Worm (Caenorhabditis elegans): ENCODE data around the gene ceh-27.

The ceh-27 gene

ce11 chrV:11664875-11665384 lies at the start of gene ceh-27:
TSS of gene ceh-27 (minus strand) at chrV:11665102.
- TF ChIP-seq him-1 (tag; optimal IDR thresholded peaks at IDR 0.05) (no peak), W03F9.2 (tag; optimal IDR thresholded peaks at IDR 0.05) (no peak), dao-5 (tag; optimal IDR thresholded peaks at IDR 0.05) (no peak)

ce11 chrV:11711751-11712150 lies 46.8 kb upstream of the ceh-27 start:
- TF ChIP-seq dao-5 (tag; optimal IDR thresholded peaks at IDR 0.05) (no peak), him-1 (tag; optimal IDR thresholded peaks at IDR 0.05) (no peak), W03F9.2 (tag; optimal IDR thresholded peaks at IDR 0.05) (no peak)

DNA sequence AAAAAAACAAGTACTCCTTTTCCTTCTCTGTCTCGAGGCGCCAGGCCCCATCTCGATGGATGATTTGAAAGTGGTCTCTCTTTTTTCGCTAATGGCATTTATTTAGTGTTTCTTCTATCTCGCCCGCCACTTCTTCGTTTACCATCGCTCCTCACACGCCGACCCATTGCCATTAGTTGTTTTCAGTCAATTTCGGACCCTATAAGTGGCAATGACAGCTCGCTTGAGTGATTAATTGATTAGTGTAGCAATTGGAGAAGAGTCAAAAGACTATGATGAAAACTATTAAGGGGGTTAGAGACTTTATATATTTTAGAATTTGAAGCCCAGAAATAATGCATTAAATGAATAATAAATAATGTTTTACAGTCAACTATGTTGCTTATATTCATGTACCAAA lies 41.5 kb upstream of the ceh-27 start:
- no peak for TF ChIP-seq W03F9.2 (tag; optimal IDR thresholded peaks at IDR 0.05)
- TF ChIP-seq him-1 (tag; optimal IDR thresholded peaks at IDR 0.05) = no peak
- TF ChIP-seq dao-5 (tag; optimal IDR thresholded peaks at IDR 0.05) = no peak

DNA sequence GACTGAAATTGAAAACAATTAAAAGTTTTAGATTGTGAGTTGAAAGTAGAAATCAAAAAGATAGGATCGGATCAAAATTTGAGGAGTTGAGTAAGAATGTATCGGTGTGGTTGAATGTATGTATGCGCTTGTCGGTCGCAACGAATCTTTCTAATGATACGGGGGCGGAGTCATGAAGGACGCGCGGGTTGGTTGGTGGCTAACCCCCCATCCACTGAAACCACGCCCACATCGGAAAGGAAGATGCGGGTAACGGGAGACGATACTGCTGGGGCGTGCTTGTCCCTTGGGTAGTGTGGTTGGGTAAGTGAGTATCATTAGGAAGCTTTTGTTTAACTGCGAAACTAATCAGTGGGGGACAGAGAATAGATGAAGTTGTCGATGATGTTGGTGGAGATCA lies 40.5 kb upstream of the ceh-27 start, which contains the start of gene ceh-32:
Gene ceh-32 (minus strand): TSS at position 2 of the 400 bp plus-strand sequence.
- TF ChIP-seq W03F9.2 (tag; optimal IDR thresholded peaks at IDR 0.05) = no peak
- no peak for TF ChIP-seq dao-5 (tag; optimal IDR thresholded peaks at IDR 0.05)
- TF ChIP-seq him-1 (tag; optimal IDR thresholded peaks at IDR 0.05) = no peak

ce11 chrV:11704658-11705057 lies 39.8 kb upstream of the ceh-27 start:
- no peak for TF ChIP-seq dao-5 (tag; optimal IDR thresholded peaks at IDR 0.05)
- no peak for TF ChIP-seq W03F9.2 (tag; optimal IDR thresholded peaks at IDR 0.05)

ce11 chrV:11697482-11697881 lies 32.6 kb upstream of the ceh-27 start:
- TF ChIP-seq him-1 (tag; optimal IDR thresholded peaks at IDR 0.05) = no peak
- no peak for TF ChIP-seq dao-5 (tag; optimal IDR thresholded peaks at IDR 0.05)
- no peak for TF ChIP-seq W03F9.2 (tag; optimal IDR thresholded peaks at IDR 0.05)

ce11 chrV:11695597-11695996 lies 30.7 kb upstream of the ceh-27 start, which contains the start of gene W05E10.5:
TSS of gene W05E10.5 (minus strand) at chrV:11695697.
- TF ChIP-seq him-1 (tag; optimal IDR thresholded peaks at IDR 0.05) (no peak), dao-5 (tag; optimal IDR thresholded peaks at IDR 0.05) (no peak)

DNA sequence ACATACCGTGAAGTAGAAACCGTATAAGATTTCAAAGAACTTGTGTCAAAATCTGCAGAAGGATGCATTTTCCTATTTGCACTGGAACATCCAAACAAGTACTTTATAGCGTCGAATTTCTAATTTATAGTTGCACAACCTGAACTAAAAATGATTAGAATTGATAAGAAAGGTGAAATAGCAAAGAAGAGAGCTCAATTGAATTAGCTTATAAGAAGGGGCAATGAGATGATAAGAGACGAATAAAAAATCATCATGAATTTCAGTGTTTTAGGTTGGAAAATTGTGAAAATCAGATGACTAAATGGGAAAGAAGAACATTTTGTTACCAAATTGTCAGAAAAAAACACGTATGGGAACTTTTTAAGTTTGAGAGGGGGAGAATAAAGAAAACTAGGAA lies 26.7 kb upstream of the ceh-27 start, which contains the start of gene W05E10.1:
Gene W05E10.1 (minus strand): TSS at position 139 of the 400 bp plus-strand sequence.
- TF ChIP-seq dao-5 (tag; optimal IDR thresholded peaks at IDR 0.05) (no peak), W03F9.2 (tag; optimal IDR thresholded peaks at IDR 0.05) (no peak), him-1 (tag; optimal IDR thresholded peaks at IDR 0.05) (no peak)

- no peak for TF ChIP-seq W03F9.2 (tag; optimal IDR thresholded peaks at IDR 0.05)
- no peak for TF ChIP-seq him-1 (tag; optimal IDR thresholded peaks at IDR 0.05)
- no peak for TF ChIP-seq dao-5 (tag; optimal IDR thresholded peaks at IDR 0.05)
Measured at ce11 chrV:11686877-11687276, 22.0 kb upstream of the ceh-27 start, which contains the start of gene W05E10.2. TSS of gene W05E10.2 (plus strand) at chrV:11687177.

DNA sequence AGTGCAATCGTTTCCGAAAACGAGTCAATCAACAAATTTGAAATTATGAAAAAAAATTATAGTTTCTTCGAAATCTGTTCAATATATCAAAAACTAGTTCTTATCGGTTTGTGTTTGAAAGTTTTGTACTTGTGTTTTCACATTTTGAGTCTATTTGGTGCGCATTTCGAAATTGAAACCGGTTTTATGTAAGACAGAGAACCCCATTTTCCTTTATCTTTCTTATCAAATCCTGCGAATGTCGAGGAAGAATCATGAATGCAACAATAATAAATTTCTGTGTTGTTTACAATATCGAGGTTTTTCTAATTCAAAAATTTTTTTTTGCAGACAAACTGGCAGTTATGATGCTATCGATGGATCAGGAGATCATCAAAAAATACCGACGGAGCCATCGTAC lies 18.0 kb upstream of the ceh-27 start:
- no peak for TF ChIP-seq dao-5 (tag; optimal IDR thresholded peaks at IDR 0.05)
- TF ChIP-seq W03F9.2 (tag; optimal IDR thresholded peaks at IDR 0.05) = no peak
- TF ChIP-seq him-1 (tag; optimal IDR thresholded peaks at IDR 0.05) = no peak

DNA sequence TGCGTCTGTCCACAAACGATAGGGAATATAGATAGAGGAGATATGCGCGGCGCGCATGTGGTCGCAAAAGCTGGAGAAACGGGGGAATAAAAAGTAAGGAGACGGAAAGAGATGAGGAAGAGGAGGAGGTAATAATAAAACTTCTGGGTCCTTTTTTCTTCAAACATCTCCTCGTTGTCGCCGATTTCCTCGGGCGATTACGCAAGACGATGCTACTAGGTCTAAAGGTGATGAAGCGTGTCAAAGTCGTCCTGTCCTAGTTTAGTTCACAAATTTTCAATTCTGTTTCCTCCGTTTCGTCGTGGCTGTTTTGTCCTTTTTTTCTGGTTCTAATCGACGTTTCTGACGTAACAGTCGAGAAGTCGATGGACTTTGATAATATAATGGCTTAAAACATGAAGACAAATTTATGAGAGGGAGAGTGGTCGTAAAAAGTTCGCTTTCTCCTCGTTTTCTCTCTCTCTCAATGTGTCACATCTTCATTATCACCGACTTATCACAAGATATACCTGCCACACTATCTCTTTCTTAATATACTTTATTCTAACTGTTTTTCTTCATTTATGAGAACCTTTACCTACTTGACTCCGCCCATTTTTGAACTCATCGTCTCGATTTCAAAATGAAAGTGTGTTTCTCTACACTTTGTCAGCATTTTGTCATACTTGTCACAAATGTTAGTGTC lies 15.8 kb upstream of the ceh-27 start:
- TF ChIP-seq him-1 (tag; optimal IDR thresholded peaks at IDR 0.05) = no peak
- no peak for TF ChIP-seq W03F9.2 (tag; optimal IDR thresholded peaks at IDR 0.05)
- no peak for TF ChIP-seq dao-5 (tag; optimal IDR thresholded peaks at IDR 0.05)

DNA sequence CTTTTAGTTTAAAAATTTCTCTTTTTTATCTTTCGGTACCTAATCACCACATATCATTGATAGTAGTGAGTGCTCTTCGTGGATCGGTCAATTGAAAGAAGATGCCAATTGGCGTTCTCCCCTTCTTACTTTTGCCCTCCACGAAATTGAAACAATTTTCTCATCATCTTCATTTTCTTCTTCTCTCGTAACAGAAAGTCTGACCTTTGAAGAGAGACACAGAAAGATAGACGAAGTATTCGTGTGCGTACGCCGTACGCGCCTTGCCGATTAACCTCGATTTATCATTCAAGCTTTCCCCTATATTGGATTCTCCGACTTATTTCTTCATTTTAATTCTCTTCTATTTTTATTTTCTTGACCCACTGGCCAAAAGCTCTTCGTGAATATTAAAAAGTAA lies 12.6 kb upstream of the ceh-27 start:
- TF ChIP-seq W03F9.2 (tag; optimal IDR thresholded peaks at IDR 0.05) = no peak
- no peak for TF ChIP-seq dao-5 (tag; optimal IDR thresholded peaks at IDR 0.05)
- no peak for TF ChIP-seq him-1 (tag; optimal IDR thresholded peaks at IDR 0.05)

DNA sequence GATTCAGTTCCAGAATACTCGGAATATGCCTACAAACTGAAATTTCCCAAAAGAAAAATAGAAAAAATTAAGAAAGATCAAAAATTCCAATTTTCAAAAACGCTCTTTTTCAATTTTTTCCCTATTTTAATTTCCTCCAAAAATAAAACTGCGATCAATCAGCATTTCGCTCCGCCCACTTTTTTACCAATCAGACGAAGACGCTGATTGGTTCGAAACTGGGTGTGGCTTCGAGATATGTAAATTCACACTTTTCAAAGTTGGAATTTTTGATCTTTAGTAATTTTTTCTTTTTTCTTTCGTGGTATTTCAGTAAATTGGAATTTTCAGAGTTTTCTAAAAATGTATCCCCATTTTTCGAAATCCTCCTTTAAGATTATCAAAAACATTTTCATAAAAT lies 12.1 kb upstream of the ceh-27 start:
- TF ChIP-seq dao-5 (tag; optimal IDR thresholded peaks at IDR 0.05) (no peak), W03F9.2 (tag; optimal IDR thresholded peaks at IDR 0.05) (no peak), him-1 (tag; optimal IDR thresholded peaks at IDR 0.05) (no peak)

DNA sequence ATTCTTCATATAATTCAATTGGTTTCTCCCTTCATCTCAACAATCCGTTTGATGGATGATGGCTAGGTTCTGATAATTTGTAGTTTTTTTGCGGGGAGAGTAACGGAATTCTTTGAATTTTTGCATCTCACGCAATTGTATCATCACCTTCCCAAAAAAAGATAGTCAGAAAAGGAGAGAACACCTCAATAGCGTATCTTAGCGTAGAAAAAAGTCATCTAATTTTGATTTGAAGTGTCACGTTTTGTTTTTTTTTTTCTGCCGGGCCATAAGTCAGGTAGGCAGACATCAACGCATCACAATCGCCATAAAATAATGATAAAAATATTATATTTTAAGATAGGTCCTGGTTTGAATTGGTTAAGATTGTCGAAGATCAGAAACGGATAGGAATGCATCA lies 11.6 kb upstream of the ceh-27 start:
- TF ChIP-seq him-1 (tag; optimal IDR thresholded peaks at IDR 0.05) (no peak), W03F9.2 (tag; optimal IDR thresholded peaks at IDR 0.05) (no peak), dao-5 (tag; optimal IDR thresholded peaks at IDR 0.05) (no peak)

- TF ChIP-seq him-1 (tag; optimal IDR thresholded peaks at IDR 0.05) (no peak), dao-5 (tag; optimal IDR thresholded peaks at IDR 0.05) (no peak), W03F9.2 (tag; optimal IDR thresholded peaks at IDR 0.05) (no peak)
Measured at ce11 chrV:11675638-11676037, 10.7 kb upstream of the ceh-27 start, which contains the start of gene ape-1. TSS of gene ape-1 (plus strand) at chrV:11675938.

All from whole organism, L4/young adult.